Fruit fly (Drosophila melanogaster) whole organism, embryonic: ENCODE measurements around the gene Uba5.
A peak's percentile ranks its signal among the peaks of the same experiment; 100 is the strongest.

Experiments
- ATbp ChIP-seq: fragments of 200-800 bp; sonication (Bioruptor generic); optimal IDR thresholded peaks from 2 replicates; lab custom pipeline; 2017; ENCODE audit warnings: missing biosample characterization, mild to moderate bottlenecking, missing genetic modification characterization, missing genetic modification reagents
- B-H1 ChIP-seq: fragments of 200-800 bp; sonication (Bioruptor generic); IDR thresholded peaks from 3 replicates; pipeline ENCODE4 v1.3.6; 2022; ENCODE audit warnings: missing biosample characterization, missing genetic modification characterization
- CG10209 ChIP-seq: fragments of 200-800 bp; sonication (Bioruptor generic); optimal IDR thresholded peaks from 3 replicates; lab custom pipeline; 2017; ENCODE audit warnings: missing biosample characterization, mild to moderate bottlenecking, missing genetic modification characterization, missing genetic modification reagents
- CG10543 ChIP-seq: fragments of 200-800 bp; sonication (Bioruptor generic); optimal IDR thresholded peaks from 3 replicates; lab custom pipeline; 2017; ENCODE audit warnings: missing biosample characterization, mild to moderate bottlenecking, missing genetic modification characterization, moderate library complexity
- CG11247 ChIP-seq: fragments of 200-800 bp; sonication (Bioruptor generic); IDR thresholded peaks from 2 replicates; pipeline ENCODE4 v1.3.6; 2022; ENCODE audit warnings: missing biosample characterization, missing genetic modification characterization
- CG11696 ChIP-seq: fragments of 200-800 bp; sonication (Bioruptor generic); IDR thresholded peaks from 2 replicates; pipeline ENCODE4 v1.3.6; 2022; ENCODE audit warnings: missing biosample characterization, missing genetic modification characterization
- CG14860 ChIP-seq: fragments of 200-800 bp; sonication (Bioruptor generic); IDR thresholded peaks from 3 replicates; pipeline ENCODE4 v1.3.6; 2022; ENCODE audit warnings: missing biosample characterization, missing genetic modification characterization; ENCODE audit not compliant: partially characterized antibody
- CG15011 ChIP-seq: fragments of 200-800 bp; sonication (Bioruptor generic); optimal IDR thresholded peaks from 3 replicates; lab custom pipeline; 2018; ENCODE audit warnings: missing biosample characterization, mild to moderate bottlenecking, missing genetic modification characterization
- CG1602 ChIP-seq: fragments of 200-800 bp; sonication (Bioruptor generic); optimal IDR thresholded peaks from 3 replicates; lab custom pipeline; 2016; ENCODE audit warnings: missing biosample characterization, missing genetic modification characterization
- CG2120 ChIP-seq: fragments of 200-800 bp; sonication (Bioruptor generic); optimal IDR thresholded peaks from 3 replicates; lab custom pipeline; 2016; ENCODE audit warnings: missing biosample characterization, missing genetic modification characterization
- CG34376 ChIP-seq: fragments of 200-800 bp; sonication (Bioruptor generic); optimal IDR thresholded peaks from 2 replicates; lab custom pipeline; 2018; ENCODE audit warnings: missing biosample characterization, mild to moderate bottlenecking, missing genetic modification characterization
- CG43689 ChIP-seq: fragments of 200-800 bp; sonication (Bioruptor generic); IDR thresholded peaks from 2 replicates; pipeline ENCODE4 v1.3.6; 2022; ENCODE audit warnings: missing biosample characterization, missing genetic modification characterization
- CG6175 ChIP-seq: fragments of 200-800 bp; sonication (Bioruptor generic); IDR thresholded peaks from 3 replicates; pipeline ENCODE4 v1.3.6; 2022; ENCODE audit warnings: missing biosample characterization, missing genetic modification characterization
- CG6765 ChIP-seq: fragments of 200-800 bp; sonication (Bioruptor generic); optimal IDR thresholded peaks from 3 replicates; lab custom pipeline; 2017; ENCODE audit warnings: missing biosample characterization, mild to moderate bottlenecking, missing genetic modification characterization
- CG6813 ChIP-seq: fragments of 200-800 bp; sonication (Bioruptor generic); optimal IDR thresholded peaks from 2 replicates; lab custom pipeline; 2017; ENCODE audit warnings: missing biosample characterization, missing genetic modification characterization, mild to moderate bottlenecking, moderate library complexity, missing genetic modification reagents
- D ChIP-seq, 2 experiments: fragments of 200-800 bp in 1 of 2; fragments of >200 bp in 1 of 2; sonication (Bioruptor generic) in 1 of 2; optimal IDR thresholded peaks; 2 replicates in 1 of 2; 3 replicates in 1 of 2; lab custom pipeline; 2017; ENCODE audit warnings: mild to moderate bottlenecking in 1 of 2, missing biosample characterization in 1 of 2, missing genetic modification characterization in 1 of 2, missing genetic modification reagents in 1 of 2
- Doc3 ChIP-seq: fragments of 200-800 bp; sonication (Bioruptor generic); IDR thresholded peaks from 3 replicates; pipeline ENCODE4 v1.3.6; 2022; ENCODE audit warnings: missing biosample characterization, missing genetic modification characterization; ENCODE audit not compliant: partially characterized antibody
- Ets65A ChIP-seq: fragments of 200-800 bp; sonication (Bioruptor generic); peaks from one replicate; lab custom pipeline; 2016; ENCODE audit warnings: missing biosample characterization, missing genetic modification characterization
- HmgD ChIP-seq: fragments of 200-800 bp; sonication (Bioruptor generic); optimal IDR thresholded peaks from 3 replicates; lab custom pipeline; 2016; ENCODE audit warnings: missing biosample characterization, missing genetic modification characterization
- Hr3 ChIP-seq: fragments of 200-800 bp; sonication (Bioruptor generic); optimal IDR thresholded peaks from 3 replicates; lab custom pipeline; 2016; ENCODE audit warnings: missing biosample characterization, missing genetic modification characterization
- Jarid2 ChIP-seq: fragments of 200-800 bp; sonication (Bioruptor generic); optimal IDR thresholded peaks from 3 replicates; lab custom pipeline; 2017; ENCODE audit warnings: mild to moderate bottlenecking, missing biosample characterization, missing genetic modification reagents, missing genetic modification characterization
- Med ChIP-seq: fragments of 200-800 bp; sonication (Bioruptor generic); peaks from one replicate; lab custom pipeline; 2016; ENCODE audit warnings: missing biosample characterization, missing genetic modification characterization, mild to moderate bottlenecking, inconsistent platforms, moderate library complexity
- Neu2 ChIP-seq: fragments of 200-800 bp; sonication (Bioruptor generic); optimal IDR thresholded peaks from 3 replicates; lab custom pipeline; 2016; ENCODE audit warnings: missing biosample characterization, missing genetic modification characterization, borderline replicate concordance
- Nf-YA ChIP-seq: fragments of 200-800 bp; sonication (Bioruptor generic); IDR thresholded peaks from 2 replicates; pipeline ENCODE4 v1.3.6; 2022; ENCODE audit warnings: missing biosample characterization, missing genetic modification characterization
- PHDP ChIP-seq: fragments of 200-800 bp; sonication (Bioruptor generic); optimal IDR thresholded peaks from 3 replicates; lab custom pipeline; 2018; ENCODE audit warnings: missing biosample characterization, mild to moderate bottlenecking, missing genetic modification characterization, moderate library complexity
- Ravus ChIP-seq: fragments of 200-800 bp; sonication (Bioruptor generic); IDR thresholded peaks from 2 replicates; pipeline ENCODE4 v1.3.6; 2022; ENCODE audit warnings: missing biosample characterization, missing genetic modification characterization
- Rfx ChIP-seq: fragments of 200-800 bp; sonication (Bioruptor generic); IDR thresholded peaks from 2 replicates; pipeline ENCODE4 v1.3.6; 2022; ENCODE audit warnings: missing biosample characterization, missing genetic modification characterization
- ac ChIP-seq: fragments of 200-800 bp; sonication (Bioruptor generic); optimal IDR thresholded peaks from 3 replicates; lab custom pipeline; 2017; ENCODE audit warnings: missing biosample characterization, mild to moderate bottlenecking, missing genetic modification characterization
- ara ChIP-seq: fragments of 200-800 bp; sonication (Bioruptor generic); IDR thresholded peaks from 2 replicates; pipeline ENCODE4 v1.3.6; 2022; ENCODE audit warnings: missing biosample characterization, missing genetic modification characterization
- ase ChIP-seq: fragments of 200-800 bp; sonication (Bioruptor generic); IDR thresholded peaks from 3 replicates; pipeline ENCODE4 v1.3.6; 2022; ENCODE audit warnings: missing biosample characterization, missing genetic modification characterization
- bbx ChIP-seq: fragments of 200-800 bp; sonication (Bioruptor generic); IDR thresholded peaks from 2 replicates; pipeline ENCODE4 v1.3.6; 2022; ENCODE audit warnings: missing biosample characterization, missing genetic modification characterization; ENCODE audit not compliant: partially characterized antibody
- cas ChIP-seq: fragments of 200-800 bp; sonication (Bioruptor generic); IDR thresholded peaks from 2 replicates; pipeline ENCODE4 v1.3.6; 2022; ENCODE audit warnings: missing biosample characterization, missing genetic modification characterization
- crp ChIP-seq, 2 experiments: fragments of 200-800 bp; sonication (Bioruptor generic); optimal IDR thresholded peaks; 2 replicates in 1 of 2; 3 replicates in 1 of 2; lab custom pipeline; 2017; ENCODE audit warnings: missing biosample characterization in 2 of 2, missing genetic modification characterization in 2 of 2, mild to moderate bottlenecking in 1 of 2, moderate library complexity in 1 of 2
- cwo ChIP-seq: fragments of 200-800 bp; sonication (Bioruptor generic); optimal IDR thresholded peaks from 3 replicates; lab custom pipeline; 2017; ENCODE audit warnings: missing biosample characterization, missing genetic modification characterization, mild to moderate bottlenecking, moderate library complexity, missing genetic modification reagents
- emc ChIP-seq: fragments of 200-800 bp; sonication (Bioruptor generic); optimal IDR thresholded peaks from 2 replicates; lab custom pipeline; 2016; ENCODE audit warnings: missing biosample characterization, missing genetic modification characterization
- fu2 ChIP-seq: fragments of 200-800 bp; sonication (Bioruptor generic); optimal IDR thresholded peaks from 2 replicates; lab custom pipeline; 2016; ENCODE audit warnings: missing biosample characterization, missing genetic modification characterization
- gfzf ChIP-seq: fragments of 200-800 bp; sonication (Bioruptor generic); optimal IDR thresholded peaks from 2 replicates; lab custom pipeline; 2016; ENCODE audit warnings: missing biosample characterization, mild to moderate bottlenecking, missing genetic modification characterization, moderate library complexity
- gt ChIP-seq: fragments of 200-800 bp; sonication (Bioruptor generic); IDR thresholded peaks from 2 replicates; pipeline ENCODE4 v1.3.6; 2022; ENCODE audit warnings: missing biosample characterization, missing genetic modification characterization
- h ChIP-seq: fragments of >200 bp; optimal IDR thresholded peaks from 2 replicates; lab custom pipeline; 2017
- inv ChIP-seq: fragments of 200-800 bp; sonication (Bioruptor generic); IDR thresholded peaks from 2 replicates; pipeline ENCODE4 v1.3.6; 2022; ENCODE audit warnings: missing biosample characterization, missing genetic modification characterization; ENCODE audit not compliant: partially characterized antibody
- jigr1 ChIP-seq: fragments of 200-800 bp; sonication (Bioruptor generic); IDR thresholded peaks from 3 replicates; pipeline ENCODE4 v1.3.6; 2022; ENCODE audit warnings: missing biosample characterization, missing genetic modification characterization
- knrl ChIP-seq: fragments of 200-800 bp; sonication (Bioruptor generic); IDR thresholded peaks from 3 replicates; pipeline ENCODE4 v1.3.6; 2022; ENCODE audit warnings: missing biosample characterization, missing genetic modification characterization; ENCODE audit not compliant: partially characterized antibody
- lmd ChIP-seq: fragments of 200-800 bp; sonication (Bioruptor generic); IDR thresholded peaks from 2 replicates; pipeline ENCODE4 v1.3.6; 2022; ENCODE audit warnings: missing biosample characterization, missing genetic modification characterization
- lola ChIP-seq, 3 experiments: fragments of >200 bp in 2 of 3; fragments of 200-800 bp in 1 of 3; sonication (Bioruptor generic) in 1 of 3; optimal IDR thresholded peaks; 2 replicates each; lab custom pipeline; 2017 to 2019; ENCODE audit warnings: missing biosample characterization in 3 of 3, missing genetic modification characterization in 3 of 3, mild to moderate bottlenecking in 1 of 3, moderate library complexity in 1 of 3
- run ChIP-seq: fragments of 200-800 bp; sonication (Bioruptor generic); optimal IDR thresholded peaks from 3 replicates; lab custom pipeline; 2018; ENCODE audit warnings: missing biosample characterization, mild to moderate bottlenecking, missing genetic modification characterization
- sens ChIP-seq: fragments of 200-800 bp; sonication (Bioruptor generic); peaks from one replicate; lab custom pipeline; 2016; ENCODE audit warnings: missing biosample characterization, missing genetic modification characterization
- slp2 ChIP-seq: fragments of 200-800 bp; sonication (Bioruptor generic); optimal IDR thresholded peaks from 2 replicates; lab custom pipeline; 2016; ENCODE audit warnings: missing biosample characterization, missing genetic modification characterization
- sna ChIP-seq: fragments of 200-800 bp; sonication (Bioruptor generic); IDR thresholded peaks from 2 replicates; pipeline ENCODE4 v1.3.6; 2022; ENCODE audit warnings: missing biosample characterization, missing genetic modification characterization; ENCODE audit not compliant: partially characterized antibody
- z ChIP-seq: fragments of 200-800 bp; sonication (Bioruptor generic); IDR thresholded peaks from 3 replicates; pipeline ENCODE4 v1.3.6; 2022; ENCODE audit warnings: missing biosample characterization, missing genetic modification characterization
- zen ChIP-seq: fragments of 200-800 bp; sonication (Bioruptor generic); optimal IDR thresholded peaks from 3 replicates; lab custom pipeline; 2018; ENCODE audit warnings: missing biosample characterization, mild to moderate bottlenecking, missing genetic modification characterization, moderate library complexity

Gene Uba5

DNA sequence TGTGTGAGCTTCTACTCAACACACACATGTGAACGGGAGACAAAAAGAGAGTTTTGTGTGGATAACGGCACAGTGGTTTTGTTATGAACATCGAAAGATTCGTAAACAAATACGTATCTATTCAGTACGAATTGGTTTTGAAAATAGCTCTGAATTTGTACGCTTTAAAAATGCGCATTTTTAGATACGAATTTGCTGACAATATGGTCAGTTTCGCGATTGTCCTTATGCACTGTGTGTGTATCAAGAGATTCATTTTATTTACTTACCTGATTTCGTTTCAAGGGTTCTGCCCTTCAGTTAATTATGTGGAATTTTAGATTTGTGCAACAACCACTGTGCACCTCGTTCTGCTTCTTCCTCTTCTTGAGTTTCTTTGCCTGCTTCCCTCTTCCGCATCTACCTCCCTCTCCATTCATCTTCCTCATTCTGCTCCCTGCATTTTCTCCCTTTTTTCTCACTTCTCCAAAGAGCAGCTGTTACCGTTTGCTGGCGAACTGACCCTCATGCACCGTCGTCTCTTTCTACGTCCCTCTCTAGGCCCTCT is 11.5 kb downstream of the Uba5 start (continued):
- no peak for TF ChIP-seq B-H1
- peak; percentile 73 for TF ChIP-seq CG6813 (GFP tag; lab: Kevin White, UChicago)
- TF ChIP-seq cwo (GFP tag; lab: Kevin White, UChicago) = peak; percentile 13
- no peak for TF ChIP-seq CG6765
- TF ChIP-seq z (GFP tag; lab: Robert Waterston, UW) = no peak
- TF ChIP-seq PHDP (tag; lab: Kevin White, UChicago) = peak; percentile 71
- TF ChIP-seq CG34376 (GFP tag; lab: Kevin White, UChicago) = no peak
- no peak for TF ChIP-seq gt
- TF ChIP-seq gfzf (GFP tag; lab: Kevin White, UChicago) = no peak
- peak in 1 of 3 experiments; percentile 91 for TF ChIP-seq lola (GFP tag; optimal IDR thresholded peaks at IDR 0.05; lab: Kevin White, UChicago)
- peak; percentile 98 for TF ChIP-seq sens
- peak; percentile 81 for TF ChIP-seq ATbp
- no peak for TF ChIP-seq CG14860 (GFP tag; lab: Robert Waterston, UW)
- peak; percentile 92 for TF ChIP-seq Ets65A (GFP tag; lab: Kevin White, UChicago)
- TF ChIP-seq bbx (GFP tag; lab: Robert Waterston, UW) = no peak
- 0 out of 3 replicates have a peak, but pooled peaks have one; percentile 20 for TF ChIP-seq jigr1 (GFP tag; lab: Robert Waterston, UW)
- TF ChIP-seq h (lab: Kevin White, UChicago) = no peak
- TF ChIP-seq lmd (GFP tag; lab: Robert Waterston, UW) = peak; percentile 64; the same call in 1 of the 2 replicates
- TF ChIP-seq Rfx = peak; percentile 41
- TF ChIP-seq HmgD (GFP tag; lab: Kevin White, UChicago) = no peak
- no peak for TF ChIP-seq CG11696
- TF ChIP-seq zen = peak; percentile 76
- TF ChIP-seq run (tag; lab: Kevin White, UChicago) = peak; percentile 37
- TF ChIP-seq Jarid2 = peak; percentile 27
- no peak for TF ChIP-seq D (optimal IDR thresholded peaks at IDR 0.05; lab: Kevin White, UChicago)
- peak; percentile 88 for TF ChIP-seq D (GFP tag; optimal IDR thresholded peaks at IDR 0.05; lab: Kevin White, UChicago)
- TF ChIP-seq CG10209 (GFP tag; lab: Kevin White, UChicago) = peak; percentile 75
- TF ChIP-seq Hr3 (GFP tag; lab: Kevin White, UChicago) = peak; percentile 58
- TF ChIP-seq CG43689 (GFP tag; lab: Robert Waterston, UW) = no peak
- TF ChIP-seq inv (GFP tag; lab: Robert Waterston, UW) = no peak
- no peak for TF ChIP-seq Doc3
- TF ChIP-seq CG10543 (GFP tag; lab: Kevin White, UChicago) = no peak
- peak; percentile 70 for TF ChIP-seq CG1602 (GFP tag; lab: Kevin White, UChicago)
- peak; percentile 87 for TF ChIP-seq Med (GFP tag; lab: Kevin White, UChicago)
- TF ChIP-seq CG11247 = no peak
- TF ChIP-seq CG6175 (GFP tag; lab: Robert Waterston, UW) = no peak
- peak; percentile 40; the same call in 1 of the 3 replicates for TF ChIP-seq ase (GFP tag; lab: Robert Waterston, UW)
- TF ChIP-seq ac (GFP tag; lab: Kevin White, UChicago) = peak; percentile 45
- no peak for TF ChIP-seq knrl
- no peak for TF ChIP-seq sna (GFP tag; lab: Robert Waterston, UW)
- TF ChIP-seq CG15011 (GFP tag; lab: Kevin White, UChicago) = peak; percentile 21
- peak; percentile 38 for TF ChIP-seq CG2120
- TF ChIP-seq cas (GFP tag; lab: Robert Waterston, UW) = no peak
- peak; percentile 70 for TF ChIP-seq slp2
- peak; percentile 74 for TF ChIP-seq ara (GFP tag; lab: Robert Waterston, UW)
- TF ChIP-seq Ravus (GFP tag; lab: Robert Waterston, UW) = no peak
- TF ChIP-seq emc = no peak
- no peak for TF ChIP-seq Nf-YA
- peak in 1 of 2 experiments; percentile 40 for TF ChIP-seq crp (GFP tag; optimal IDR thresholded peaks at IDR 0.05; lab: Kevin White, UChicago)
- peak; percentile 17 for TF ChIP-seq Neu2 (GFP tag; lab: Kevin White, UChicago)
- TF ChIP-seq fu2 = no peak
